Worm (Caenorhabditis elegans): ENCODE results near the gene F45G2.7.

- TF ChIP-seq ztf-23 (GFP tag; IDR thresholded peaks at IDR 0.05) (no peak), ztf-29 (GFP tag; IDR thresholded peaks at IDR 0.05) (no peak), med-1 (GFP tag; optimal IDR thresholded peaks at IDR 0.05; ENCODE audit: insufficient read depth) (no peak), klf-2 (GFP tag; conservative IDR thresholded peaks at IDR 0.05) (no peak), ref-1 (GFP tag; conservative IDR thresholded peaks at IDR 0.05) (no peak), flt-1 (GFP tag; IDR thresholded peaks at IDR 0.05) (no peak), cog-1 (tag; optimal IDR thresholded peaks at IDR 0.05) (no peak)
Observed at ce11 chrIII:13393239-13393638, 41.1 kb downstream of the F45G2.7 start, which contains the start of gene dnj-17.
